Worm (Caenorhabditis elegans): ENCODE measurements around the gene K04G7.1.

Gene K04G7.1

ce11 chrIII:7146341-7146740 lies 16.2 kb upstream of the K04G7.1 start:
- TF ChIP-seq nhr-12 (tag; optimal IDR thresholded peaks at IDR 0.05) (no peak), lin-15B (tag; optimal IDR thresholded peaks at IDR 0.05) (no peak), lsy-2 (tag; optimal IDR thresholded peaks at IDR 0.05) (no peak), mab-9 (GFP tag; IDR thresholded peaks at IDR 0.05) (no peak), C04F5.9 (tag; optimal IDR thresholded peaks at IDR 0.05) (no peak), fos-1 (tag; optimal IDR thresholded peaks at IDR 0.05) (no peak), mep-1 (tag; optimal IDR thresholded peaks at IDR 0.05) (no peak), ces-1 (GFP tag; optimal IDR thresholded peaks at IDR 0.05) (no peak), unc-98 (GFP tag; IDR thresholded peaks at IDR 0.05) (no peak)

ce11 chrIII:7148191-7148590 lies 14.3 kb upstream of the K04G7.1 start:
- TF ChIP-seq fkh-8 (tag; optimal IDR thresholded peaks at IDR 0.05) (no peak), efl-1 (optimal IDR thresholded peaks at IDR 0.05) (no peak), efl-1 (GFP tag; optimal IDR thresholded peaks at IDR 0.05 in 1 of 2) (peak in 1 of 2 experiments; percentile 86), lin-15B (tag; optimal IDR thresholded peaks at IDR 0.05) (no peak), lin-13 (GFP tag; optimal IDR thresholded peaks at IDR 0.05) (no peak), isw-1 (GFP tag; IDR thresholded peaks at IDR 0.05) (no peak), C04F5.9 (tag; optimal IDR thresholded peaks at IDR 0.05) (no peak), Y116A8C.19 (tag; optimal IDR thresholded peaks at IDR 0.05; ENCODE audit: borderline replicate concordance) (no peak)

ce11 chrIII:7150162-7150561 lies 12.3 kb upstream of the K04G7.1 start:
- TF ChIP-seq vab-15 (tag; optimal IDR thresholded peaks at IDR 0.05) (no peak), mab-9 (GFP tag; IDR thresholded peaks at IDR 0.05) (no peak), snu-23 (GFP tag; optimal IDR thresholded peaks at IDR 0.05) (no peak)

- peak in 1 of 2 experiments; percentile 17 for TF ChIP-seq lsy-2 (tag; optimal IDR thresholded peaks at IDR 0.05)
- no peak for TF ChIP-seq C16A3.4 (tag; optimal IDR thresholded peaks at IDR 0.05)
- TF ChIP-seq lin-14 (GFP tag; optimal IDR thresholded peaks at IDR 0.05): peak; percentile 51
- no peak for TF ChIP-seq vab-15 (tag; optimal IDR thresholded peaks at IDR 0.05)
- TF ChIP-seq nhr-20 (tag; optimal IDR thresholded peaks at IDR 0.05): peak; percentile 17
- peak; percentile 23 for TF ChIP-seq nhr-71 (tag; optimal IDR thresholded peaks at IDR 0.05)
- TF ChIP-seq nhr-19 (GFP tag; conservative IDR thresholded peaks at IDR 0.05): peak; percentile 26; the same call in 1 of the 2 replicates
- TF ChIP-seq grh-1 (GFP tag; IDR thresholded peaks at IDR 0.05): peak; percentile 74
- TF ChIP-seq pag-3 (tag; optimal IDR thresholded peaks at IDR 0.05; ENCODE audit: borderline replicate concordance, insufficient read depth): no peak
- TF ChIP-seq snu-23 (GFP tag; optimal IDR thresholded peaks at IDR 0.05): peak; percentile 13
- TF ChIP-seq elt-3 (tag; optimal IDR thresholded peaks at IDR 0.05): no peak
Observed at ce11 chrIII:7152569-7152968, 9.9 kb upstream of the K04G7.1 start.

ce11 chrIII:7153747-7154238 lies 8.7 kb upstream of the K04G7.1 start, which contains the start of gene ogt-1:
ogt-1 (minus strand) TSS chrIII:7153797.
- no peak for TF ChIP-seq unc-62 (GFP tag; optimal IDR thresholded peaks at IDR 0.05)
- TF ChIP-seq C04F5.9 (tag; optimal IDR thresholded peaks at IDR 0.05): no peak
- TF ChIP-seq zip-4 (GFP tag; optimal IDR thresholded peaks at IDR 0.05): no peak
- peak; percentile 83 for TF ChIP-seq nhr-47 (tag; optimal IDR thresholded peaks at IDR 0.05)
- peak; percentile 74 for TF ChIP-seq nhr-11 (tag; optimal IDR thresholded peaks at IDR 0.05)
- peak; percentile 90 for TF ChIP-seq nhr-20 (tag; optimal IDR thresholded peaks at IDR 0.05)
- TF ChIP-seq lin-13 (GFP tag; optimal IDR thresholded peaks at IDR 0.05): peak; percentile 82
- no peak for TF ChIP-seq unc-30 (tag; optimal IDR thresholded peaks at IDR 0.05)
- peak; percentile 64 to 70 (median 66) for TF ChIP-seq dpl-1 (GFP tag; optimal IDR thresholded peaks at IDR 0.05)
- no peak for TF ChIP-seq nhr-76 (tag; optimal IDR thresholded peaks at IDR 0.05)
- no peak for TF ChIP-seq sox-4 (tag; optimal IDR thresholded peaks at IDR 0.05)
- TF ChIP-seq lin-35 (GFP tag; optimal IDR thresholded peaks at IDR 0.05): peak; percentile 71 to 80
- peak; percentile 80 for TF ChIP-seq xbp-1 (tag; optimal IDR thresholded peaks at IDR 0.05)
- TF ChIP-seq lin-15B (tag; optimal IDR thresholded peaks at IDR 0.05): no peak
- TF ChIP-seq ztf-4 (tag; optimal IDR thresholded peaks at IDR 0.05): peak; percentile 87
- no peak for TF ChIP-seq pqm-1 (tag; optimal IDR thresholded peaks at IDR 0.05)
- peak; percentile 84 for TF ChIP-seq tbx-2 (tag; optimal IDR thresholded peaks at IDR 0.05)
- TF ChIP-seq aly-2 (tag; optimal IDR thresholded peaks at IDR 0.05): peak; percentile 66
- TF ChIP-seq pax-3 (tag; optimal IDR thresholded peaks at IDR 0.05): no peak
- peak; percentile 32 for TF ChIP-seq egl-13 (tag; optimal IDR thresholded peaks at IDR 0.05)
- no peak for TF ChIP-seq ces-1 (GFP tag; optimal IDR thresholded peaks at IDR 0.05)
- peak; percentile 93 for TF ChIP-seq mep-1 (tag; optimal IDR thresholded peaks at IDR 0.05)
- TF ChIP-seq lsy-2 (tag; optimal IDR thresholded peaks at IDR 0.05): peak; percentile 88 to 90
- TF ChIP-seq mef-2 (tag; optimal IDR thresholded peaks at IDR 0.05): peak; percentile 65
- TF ChIP-seq unc-86 (tag; optimal IDR thresholded peaks at IDR 0.05): peak; percentile 72
- peak; percentile 94 for TF ChIP-seq snu-23 (GFP tag; optimal IDR thresholded peaks at IDR 0.05)
- no peak for TF ChIP-seq C34B4.2 (tag; optimal IDR thresholded peaks at IDR 0.05)

All from whole organism, L1 larva.